Worm (Caenorhabditis elegans) whole organism, late embryonic: ENCODE measurements around the gene gcc-1.

Experiments
- C08G9.2 ChIP-seq: sonication (generic microtip); optimal IDR thresholded peaks from 2 replicates; lab custom pipeline; 2016; ENCODE audit warnings: mild to moderate bottlenecking, missing genetic modification characterization, moderate library complexity, missing compliant biosample characterization
- C38D4.7 ChIP-seq: fragments of 200-800 bp; sonication (Bioruptor generic); optimal IDR thresholded peaks from 2 replicates; lab custom pipeline; 2018; ENCODE audit warnings: mild to moderate bottlenecking, missing genetic modification characterization, moderate library complexity, missing compliant biosample characterization
- F13H6.1 ChIP-seq: sonication (generic microtip); optimal IDR thresholded peaks from 2 replicates; lab custom pipeline; 2016; ENCODE audit warnings: missing genetic modification characterization, missing compliant biosample characterization
- K02D7.2 ChIP-seq: sonication (generic microtip); optimal IDR thresholded peaks from 2 replicates; lab custom pipeline; 2017; ENCODE audit warnings: mild to moderate bottlenecking, missing genetic modification characterization, missing compliant biosample characterization
- ceh-14 ChIP-seq: sonication (generic microtip); optimal IDR thresholded peaks from 2 replicates; lab custom pipeline; 2016; ENCODE audit warnings: missing genotype, missing genetic modification characterization, missing compliant biosample characterization
- ceh-18 ChIP-seq: sonication (generic microtip); optimal IDR thresholded peaks from 2 replicates; lab custom pipeline; 2016; ENCODE audit warnings: missing genetic modification characterization, missing compliant biosample characterization
- ceh-2 ChIP-seq: sonication (generic microtip); optimal IDR thresholded peaks from 2 replicates; lab custom pipeline; 2016; ENCODE audit warnings: missing genotype, missing genetic modification characterization, missing compliant biosample characterization
- ceh-30 ChIP-seq: fragments of 150-350 bp; optimal IDR thresholded peaks from 2 replicates; lab custom pipeline; 2014; ENCODE audit warnings: missing biosample characterization, missing genetic modification characterization
- ceh-31 ChIP-seq: sonication (generic microtip); optimal IDR thresholded peaks from 2 replicates; lab custom pipeline; 2016; ENCODE audit warnings: missing genetic modification characterization, missing compliant biosample characterization
- ceh-34 ChIP-seq: sonication (generic microtip); optimal IDR thresholded peaks from 2 replicates; lab custom pipeline; 2016; ENCODE audit warnings: mild to moderate bottlenecking, missing genetic modification characterization, missing compliant biosample characterization
- ceh-48 ChIP-seq: sonication (generic microtip); optimal IDR thresholded peaks from 2 replicates; lab custom pipeline; 2016; ENCODE audit warnings: missing genetic modification characterization, inconsistent platforms, missing compliant biosample characterization
- ceh-9 ChIP-seq: sonication (generic microtip); optimal IDR thresholded peaks from 2 replicates; lab custom pipeline; 2016; ENCODE audit warnings: mild to moderate bottlenecking, missing genetic modification characterization, inconsistent platforms, missing compliant biosample characterization
- dve-1 ChIP-seq: sonication (generic microtip); optimal IDR thresholded peaks from 2 replicates; lab custom pipeline; 2017; ENCODE audit warnings: antibody characterized with exemption, mild to moderate bottlenecking, missing genetic modification characterization, missing compliant biosample characterization
- elt-2 ChIP-seq: sonication (generic microtip); optimal IDR thresholded peaks from 2 replicates; lab custom pipeline; 2016; ENCODE audit warnings: missing genetic modification reagents, missing genetic modification characterization, missing compliant biosample characterization
- elt-4 ChIP-seq: sonication (generic microtip); optimal IDR thresholded peaks from 2 replicates; lab custom pipeline; 2016; ENCODE audit warnings: missing genetic modification characterization, missing compliant biosample characterization
- fkh-10 ChIP-seq: fragments of 150-350 bp; optimal IDR thresholded peaks from 2 replicates; lab custom pipeline; 2014; ENCODE audit warnings: missing biosample characterization, missing genetic modification reagents, missing genetic modification characterization
- gmeb-2 ChIP-seq: sonication (generic microtip); optimal IDR thresholded peaks from 2 replicates; lab custom pipeline; 2016; ENCODE audit warnings: missing genetic modification characterization, inconsistent platforms, missing compliant biosample characterization
- hlh-30 ChIP-seq: sonication (generic microtip); optimal IDR thresholded peaks from 2 replicates; lab custom pipeline; 2017; ENCODE audit warnings: antibody characterized with exemption, missing genetic modification characterization, missing compliant biosample characterization; ENCODE audit not compliant: insufficient read depth
- hlh-6 ChIP-seq: sonication (generic microtip); optimal IDR thresholded peaks from 2 replicates; lab custom pipeline; 2016; ENCODE audit warnings: missing genotype, missing genetic modification characterization, missing compliant biosample characterization
- lim-6 ChIP-seq: sonication (generic microtip); optimal IDR thresholded peaks from 2 replicates; lab custom pipeline; 2016; ENCODE audit warnings: missing genetic modification characterization, missing compliant biosample characterization
- mec-3 ChIP-seq: sonication (generic microtip); optimal IDR thresholded peaks from 2 replicates; lab custom pipeline; 2016; ENCODE audit warnings: borderline replicate concordance, missing genetic modification characterization, missing compliant biosample characterization
- nfya-1 ChIP-seq: sonication (generic microtip); optimal IDR thresholded peaks from 2 replicates; lab custom pipeline; 2017; ENCODE audit warnings: missing genetic modification characterization, mild to moderate bottlenecking, missing compliant biosample characterization, antibody characterized with exemption, moderate library complexity
- nhr-11 ChIP-seq: fragments of 150-350 bp; optimal IDR thresholded peaks from 2 replicates; lab custom pipeline; 2014; ENCODE audit warnings: missing biosample characterization, missing genetic modification characterization
- nhr-232 ChIP-seq: sonication (generic microtip); optimal IDR thresholded peaks from 2 replicates; lab custom pipeline; 2016; ENCODE audit warnings: missing genetic modification characterization, missing compliant biosample characterization
- npax-4 ChIP-seq: sonication (generic microtip); optimal IDR thresholded peaks from 2 replicates; lab custom pipeline; 2016; ENCODE audit warnings: missing genetic modification characterization, missing compliant biosample characterization
- odd-2 ChIP-seq: sonication (generic microtip); optimal IDR thresholded peaks from 2 replicates; lab custom pipeline; 2017; ENCODE audit warnings: antibody characterized with exemption, mild to moderate bottlenecking, missing genetic modification characterization, missing compliant biosample characterization
- pat-9 ChIP-seq: fragments of 200-800 bp; sonication (Bioruptor generic); optimal IDR thresholded peaks from 2 replicates; lab custom pipeline; 2018; ENCODE audit warnings: mild to moderate bottlenecking, missing genetic modification characterization, moderate library complexity, missing compliant biosample characterization
- pqm-1 ChIP-seq: sonication (generic microtip); optimal IDR thresholded peaks from 2 replicates; lab custom pipeline; 2016; ENCODE audit warnings: missing genetic modification characterization, missing compliant biosample characterization
- pros-1 ChIP-seq: fragments of 150-350 bp; optimal IDR thresholded peaks from 2 replicates; lab custom pipeline; 2014; ENCODE audit warnings: missing biosample characterization, missing genetic modification reagents, missing genetic modification characterization
- ref-2 ChIP-seq: sonication (generic microtip); optimal IDR thresholded peaks from 2 replicates; lab custom pipeline; 2016; ENCODE audit warnings: missing genetic modification characterization, missing compliant biosample characterization
- sdc-2 ChIP-seq: sonication (generic microtip); optimal IDR thresholded peaks from 2 replicates; lab custom pipeline; 2016; ENCODE audit warnings: missing genotype, missing genetic modification characterization, missing compliant biosample characterization
- syd-9 ChIP-seq: sonication (generic microtip); optimal IDR thresholded peaks from 2 replicates; lab custom pipeline; 2016; ENCODE audit warnings: mild to moderate bottlenecking, missing genetic modification characterization, moderate library complexity, missing compliant biosample characterization
- tbx-2 ChIP-seq: sonication (generic microtip); optimal IDR thresholded peaks from 2 replicates; lab custom pipeline; 2016; ENCODE audit warnings: missing genetic modification characterization, missing compliant biosample characterization
- tbx-7 ChIP-seq: sonication (generic microtip); optimal IDR thresholded peaks from 2 replicates; lab custom pipeline; 2016; ENCODE audit warnings: missing genotype, missing genetic modification characterization, missing compliant biosample characterization
- unc-86 ChIP-seq: sonication (generic microtip); optimal IDR thresholded peaks from 2 replicates; lab custom pipeline; 2016; ENCODE audit warnings: missing genetic modification characterization, missing compliant biosample characterization
- ztf-16 ChIP-seq: sonication (generic microtip); optimal IDR thresholded peaks from 2 replicates; lab custom pipeline; 2017; ENCODE audit warnings: missing genetic modification characterization, missing compliant biosample characterization

gcc-1 gene

ce11 chrX:3115134-3116032 lies 44.4 kb upstream of the gcc-1 start:
- TF ChIP-seq ceh-14 (tag; lab: Kevin White, UChicago) = no peak
- peak; percentile 7 for TF ChIP-seq hlh-30 (tag; lab: Kevin White, UChicago)
- peak; percentile 34 for TF ChIP-seq mec-3 (tag; lab: Kevin White, UChicago)
- no peak for TF ChIP-seq tbx-7 (tag; lab: Kevin White, UChicago)
- TF ChIP-seq nhr-232 = no peak
- TF ChIP-seq ceh-9 = no peak
- no peak for TF ChIP-seq K02D7.2 (tag; lab: Kevin White, UChicago)
- TF ChIP-seq elt-2 (tag; lab: Kevin White, UChicago) = peak; percentile 27
- no peak for TF ChIP-seq unc-86
- no peak for TF ChIP-seq dve-1 (tag; lab: Kevin White, UChicago)
- TF ChIP-seq F13H6.1 (tag; lab: Kevin White, UChicago) = no peak

ce11 chrX:3116033-3116876 lies 43.5 kb upstream of the gcc-1 start, which contains the start of gene mai-1:
mai-1 (minus strand) TSS chrX:3116589.
- TF ChIP-seq nfya-1 (tag; lab: Kevin White, UChicago) = peak; percentile 51
- peak; percentile 83 for TF ChIP-seq ceh-18 (tag; lab: Kevin White, UChicago)
- peak; percentile 4 for TF ChIP-seq pat-9 (tag; lab: Kevin White, UChicago)
- peak; percentile 24 for TF ChIP-seq ref-2 (tag; lab: Kevin White, UChicago)
- TF ChIP-seq tbx-2 (tag; lab: Kevin White, UChicago) = peak; percentile 67
- TF ChIP-seq C08G9.2 (tag; lab: Kevin White, UChicago) = no peak
- peak; percentile 74 for TF ChIP-seq ceh-31 (tag; lab: Kevin White, UChicago)
- TF ChIP-seq C38D4.7 (GFP tag; lab: Kevin White, UChicago) = no peak
- TF ChIP-seq ceh-34 (tag; lab: Kevin White, UChicago) = peak; percentile 30

- no peak for TF ChIP-seq unc-86
- no peak for TF ChIP-seq ceh-34 (tag; lab: Kevin White, UChicago)
- TF ChIP-seq elt-2 (tag; lab: Kevin White, UChicago) = peak; percentile 87
- no peak for TF ChIP-seq pros-1 (tag; lab: Kevin White, UChicago)
- TF ChIP-seq, all 69 proteins: peak for 1
These were observed 42.5 kb upstream of the gcc-1 start for ce11 chrX:3117204-3117603.

- TF ChIP-seq gmeb-2 = no peak
- TF ChIP-seq lim-6 = no peak
- no peak for TF ChIP-seq npax-4 (tag; lab: Kevin White, UChicago)
- TF ChIP-seq unc-86 = no peak
These were observed 41.0 kb upstream of the gcc-1 start for ce11 chrX:3118596-3119287.

- TF ChIP-seq ceh-2 (no peak), syd-9 (tag; lab: Kevin White, UChicago) (no peak), odd-2 (tag; lab: Kevin White, UChicago) (no peak), ceh-48 (no peak), nhr-232 (no peak), ref-2 (tag; lab: Kevin White, UChicago) (no peak), hlh-30 (tag; lab: Kevin White, UChicago) (no peak), fkh-10 (GFP tag; lab: Kevin White, UChicago) (no peak), elt-4 (tag; lab: Kevin White, UChicago) (no peak), dve-1 (tag; lab: Kevin White, UChicago) (no peak), pqm-1 (tag; lab: Kevin White, UChicago) (no peak), lim-6 (no peak), pat-9 (tag; lab: Kevin White, UChicago) (no peak), hlh-6 (tag; lab: Kevin White, UChicago) (no peak), ztf-16 (tag; lab: Kevin White, UChicago) (no peak), sdc-2 (no peak), ceh-30 (no peak), nhr-11 (tag; lab: Kevin White, UChicago) (no peak)
These were observed 40.1 kb upstream of the gcc-1 start for ce11 chrX:3119606-3120005.
